Fruit fly (Drosophila melanogaster): ENCODE data around the gene NijA.

Gene NijA

DNA sequence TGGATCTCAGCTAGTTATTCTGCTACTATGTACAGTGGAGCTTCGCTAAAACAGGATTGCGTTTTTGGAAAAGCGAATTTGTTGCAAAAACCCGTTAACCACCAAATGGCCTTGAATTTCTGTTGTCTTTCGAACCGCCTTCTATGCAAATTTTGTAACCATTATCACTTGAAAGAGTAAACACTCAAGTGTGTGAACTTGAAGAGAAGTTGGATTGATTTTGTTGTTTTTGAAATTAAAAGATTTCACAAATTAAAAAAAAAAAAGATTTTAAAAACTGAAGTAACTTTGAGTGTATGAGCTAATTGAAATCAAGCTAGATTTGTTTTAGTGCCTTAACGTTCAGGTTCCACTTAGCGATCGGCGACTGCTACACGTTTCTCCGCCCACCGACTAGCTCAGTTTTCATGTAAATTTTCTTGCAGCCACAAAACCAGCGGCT lies 12.8 kb downstream of the NijA start (continued):
- TF ChIP-seq CG42726 (GFP tag; IDR thresholded peaks at IDR 0.05; ENCODE audit: partially characterized antibody) (no peak), CG6765 (GFP tag; optimal IDR thresholded peaks at IDR 0.05) (peak; percentile 39), CG10462 (GFP tag; optimal IDR thresholded peaks at IDR 0.05) (peak; percentile 44), Max (GFP tag; optimal IDR thresholded peaks at IDR 0.05) (no peak), so (GFP tag; IDR thresholded peaks at IDR 0.05) (peak; percentile 72; the same call in 1 of the 3 replicates), CG4282 (GFP tag; optimal IDR thresholded peaks at IDR 0.05) (no peak), CG31441 (GFP tag; IDR thresholded peaks at IDR 0.05) (peak; percentile 55), D19A (tag; optimal IDR thresholded peaks at IDR 0.05) (no peak), GATAe (GFP tag; conservative IDR thresholded peaks at IDR 0.05) (no peak), tin (GFP tag; optimal IDR thresholded peaks at IDR 0.05) (peak; percentile 33), sens-2 (GFP tag; IDR thresholded peaks at IDR 0.05) (0 out of 2 replicates have a peak, but pooled peaks have one; percentile 49), NK7.1 (GFP tag; optimal IDR thresholded peaks at IDR 0.05) (peak; percentile 75), CG17568 (GFP tag; optimal IDR thresholded peaks at IDR 0.05) (no peak), Side (GFP tag; optimal IDR thresholded peaks at IDR 0.05) (peak; percentile 77), CG10209 (GFP tag; optimal IDR thresholded peaks at IDR 0.05) (peak; percentile 64), pfk (GFP tag; optimal IDR thresholded peaks at IDR 0.05) (no peak), HLH4C (GFP tag; IDR thresholded peaks at IDR 0.05; ENCODE audit: partially characterized antibody) (no peak), wek (GFP tag; optimal IDR thresholded peaks at IDR 0.05) (no peak), nmo (GFP tag; optimal IDR thresholded peaks at IDR 0.05) (peak; percentile 83), fd64A (GFP tag; optimal IDR thresholded peaks at IDR 0.05) (no peak), CG1647 (GFP tag; optimal IDR thresholded peaks at IDR 0.05) (peak; percentile 64), wor (GFP tag; IDR thresholded peaks at IDR 0.05) (peak; percentile 61), CG4328 (GFP tag; optimal IDR thresholded peaks at IDR 0.05) (no peak), Pdp1 (GFP tag; optimal IDR thresholded peaks at IDR 0.05) (peak; percentile 60 to 72), zf30C (GFP tag; optimal IDR thresholded peaks at IDR 0.05) (no peak), CG9437 (GFP tag; optimal IDR thresholded peaks at IDR 0.05) (peak; percentile 67), Hr3 (GFP tag; optimal IDR thresholded peaks at IDR 0.05) (peak; percentile 36), CG18476 (GFP tag; optimal IDR thresholded peaks at IDR 0.05) (peak; percentile 54), Ets97D (GFP tag; optimal IDR thresholded peaks at IDR 0.05) (no peak), CG43689 (GFP tag; IDR thresholded peaks at IDR 0.05) (0 out of 2 replicates have a peak, but pooled peaks have one; percentile 26), Nf-YB (GFP tag; optimal IDR thresholded peaks at IDR 0.05) (peak; percentile 16), Rx (GFP tag; IDR thresholded peaks at IDR 0.05) (peak; percentile 68), HmgD (GFP tag; optimal IDR thresholded peaks at IDR 0.05) (no peak), Hand (GFP tag; optimal IDR thresholded peaks at IDR 0.05) (no peak), ham (GFP tag; IDR thresholded peaks at IDR 0.05) (no peak), B-H1 (GFP tag; IDR thresholded peaks at IDR 0.05) (peak; percentile 56; the same call in 2 of the 3 replicates), CG13894 (tag; optimal IDR thresholded peaks at IDR 0.05) (no peak), CG11093 (GFP tag; IDR thresholded peaks at IDR 0.05) (0 out of 3 replicates have a peak, but pooled peaks have one; percentile 61), CG5180 (GFP tag; optimal IDR thresholded peaks at IDR 0.05) (peak; percentile 66), Abd-B (GFP tag; optimal IDR thresholded peaks at IDR 0.05) (no peak), vfl (GFP tag; optimal IDR thresholded peaks at IDR 0.05) (peak; percentile 6), CG31365 (tag; optimal IDR thresholded peaks at IDR 0.05) (no peak), CG12391 (tag; optimal IDR thresholded peaks at IDR 0.05) (peak; percentile 59), pum (GFP tag; optimal IDR thresholded peaks at IDR 0.05) (peak; percentile 80), sisA (GFP tag; IDR thresholded peaks at IDR 0.05) (peak; percentile 80), CG10366 (GFP tag; IDR thresholded peaks at IDR 0.05) (peak; percentile 57), Fer3 (tag; optimal IDR thresholded peaks at IDR 0.05) (peak; percentile 44), ro (GFP tag; IDR thresholded peaks at IDR 0.05) (no peak), CG12104 (GFP tag; optimal IDR thresholded peaks at IDR 0.05) (peak; percentile 62), CG12299 (tag; optimal IDR thresholded peaks at IDR 0.05) (no peak)
